Worm (Caenorhabditis elegans): ENCODE measurements around the gene rpl-11.1.
"Not testable (repeated sequence)": the region's sequence is repeated elsewhere in the genome, so short reads cannot be mapped to it uniquely, and the experiment has no call there.

rpl-11.1 gene

ce11 chrV:3570695-3571094, 15.2 kb downstream of the rpl-11.1 start, which contains the start of gene F40C5.2:
TSS of gene F40C5.2 (plus strand) at chrV:3570995.
- TF ChIP-seq flt-1 (GFP tag; IDR thresholded peaks at IDR 0.05); cog-1 (tag; optimal IDR thresholded peaks at IDR 0.05); med-1 (GFP tag; optimal IDR thresholded peaks at IDR 0.05; ENCODE audit: insufficient read depth): not testable (repeated sequence)

ce11 chrV:3564335-3564734, 21.5 kb downstream of the rpl-11.1 start, which contains the start of gene T24A6.17:
TSS of gene T24A6.17 (minus strand) at chrV:3564435.
- TF ChIP-seq ztf-23 (GFP tag; IDR thresholded peaks at IDR 0.05); ztf-29 (GFP tag; IDR thresholded peaks at IDR 0.05); med-1 (GFP tag; optimal IDR thresholded peaks at IDR 0.05; ENCODE audit: insufficient read depth): not testable (repeated sequence)

- TF ChIP-seq cog-1 (tag; optimal IDR thresholded peaks at IDR 0.05); T22C8.4 (GFP tag; IDR thresholded peaks at IDR 0.05); ztf-23 (GFP tag; IDR thresholded peaks at IDR 0.05): not testable (repeated sequence)
Observed at ce11 chrV:3562824-3563223, 23.0 kb downstream of the rpl-11.1 start, which contains the start of gene T24A6.16. TSS of gene T24A6.16 (minus strand) at chrV:3562924.

ce11 chrV:3558744-3559143, 27.1 kb downstream of the rpl-11.1 start, which contains the start of gene T24A6.1:
TSS of gene T24A6.1 (plus strand) at chrV:3559044.
- TF ChIP-seq flt-1 (GFP tag; IDR thresholded peaks at IDR 0.05); med-1 (GFP tag; optimal IDR thresholded peaks at IDR 0.05; ENCODE audit: insufficient read depth); ztf-29 (GFP tag; IDR thresholded peaks at IDR 0.05): not testable (repeated sequence)

ce11 chrV:3557422-3557821, 28.4 kb downstream of the rpl-11.1 start, which contains the start of gene grl-31:
TSS of gene grl-31 (minus strand) at chrV:3557778.
- no peak for TF ChIP-seq med-1 (GFP tag; optimal IDR thresholded peaks at IDR 0.05; ENCODE audit: insufficient read depth)
- TF ChIP-seq tab-1 (GFP tag; IDR thresholded peaks at IDR 0.05) = no peak
- TF ChIP-seq T22C8.4 (GFP tag; IDR thresholded peaks at IDR 0.05) = no peak
- no peak for TF ChIP-seq cog-1 (tag; optimal IDR thresholded peaks at IDR 0.05)
- TF ChIP-seq flt-1 (GFP tag; IDR thresholded peaks at IDR 0.05) = no peak
- no peak for TF ChIP-seq ztf-23 (GFP tag; IDR thresholded peaks at IDR 0.05)
- no peak for TF ChIP-seq klf-2 (GFP tag; conservative IDR thresholded peaks at IDR 0.05)
- TF ChIP-seq ztf-29 (GFP tag; IDR thresholded peaks at IDR 0.05) = no peak
- TF ChIP-seq ref-1 (GFP tag; conservative IDR thresholded peaks at IDR 0.05) = no peak

- TF ChIP-seq ztf-29 (GFP tag; IDR thresholded peaks at IDR 0.05) (no peak), tab-1 (GFP tag; IDR thresholded peaks at IDR 0.05) (no peak), klf-2 (GFP tag; conservative IDR thresholded peaks at IDR 0.05) (no peak), cog-1 (tag; optimal IDR thresholded peaks at IDR 0.05) (no peak), ztf-23 (GFP tag; IDR thresholded peaks at IDR 0.05) (no peak), med-1 (GFP tag; optimal IDR thresholded peaks at IDR 0.05; ENCODE audit: insufficient read depth) (no peak)
Observed at ce11 chrV:3555986-3556385, 29.9 kb downstream of the rpl-11.1 start, which contains the start of gene grl-30. TSS of gene grl-30 (plus strand) at chrV:3556286.

- TF ChIP-seq ztf-23 (GFP tag; IDR thresholded peaks at IDR 0.05) = 0 out of 2 replicates have a peak, but pooled peaks have one; percentile 19
- TF ChIP-seq ref-1 (GFP tag; conservative IDR thresholded peaks at IDR 0.05) = no peak
Observed at ce11 chrV:3554869-3555268, 31.0 kb downstream of the rpl-11.1 start, which contains the start of gene grl-29. TSS of gene grl-29 (minus strand) at chrV:3555236.

- TF ChIP-seq T22C8.4 (GFP tag; IDR thresholded peaks at IDR 0.05) (no peak), klf-2 (GFP tag; conservative IDR thresholded peaks at IDR 0.05) (no peak), med-1 (GFP tag; optimal IDR thresholded peaks at IDR 0.05; ENCODE audit: insufficient read depth) (no peak), ref-1 (GFP tag; conservative IDR thresholded peaks at IDR 0.05) (no peak), ztf-29 (GFP tag; IDR thresholded peaks at IDR 0.05) (no peak), ztf-23 (GFP tag; IDR thresholded peaks at IDR 0.05) (no peak), tab-1 (GFP tag; IDR thresholded peaks at IDR 0.05) (no peak), flt-1 (GFP tag; IDR thresholded peaks at IDR 0.05) (no peak), cog-1 (tag; optimal IDR thresholded peaks at IDR 0.05) (no peak)
Observed at ce11 chrV:3552740-3553469, 33.0 kb downstream of the rpl-11.1 start, which contains the start of gene T24A6.20. TSS of gene T24A6.20 (plus strand) at chrV:3553134.

ce11 chrV:3551765-3552164, 34.1 kb downstream of the rpl-11.1 start, which contains the start of gene grl-28:
TSS of gene grl-28 (minus strand) at chrV:3551865.
- TF ChIP-seq ztf-29 (GFP tag; IDR thresholded peaks at IDR 0.05) = no peak
- TF ChIP-seq tab-1 (GFP tag; IDR thresholded peaks at IDR 0.05) = no peak
- TF ChIP-seq cog-1 (tag; optimal IDR thresholded peaks at IDR 0.05) = no peak

ce11 chrV:3549553-3549952, 36.3 kb downstream of the rpl-11.1 start, which contains the start of gene sri-21:
TSS of gene sri-21 (plus strand) at chrV:3549853.
- TF ChIP-seq ztf-23 (GFP tag; IDR thresholded peaks at IDR 0.05) (no peak), ztf-29 (GFP tag; IDR thresholded peaks at IDR 0.05) (no peak), klf-2 (GFP tag; conservative IDR thresholded peaks at IDR 0.05) (no peak), med-1 (GFP tag; optimal IDR thresholded peaks at IDR 0.05; ENCODE audit: insufficient read depth) (no peak), cog-1 (tag; optimal IDR thresholded peaks at IDR 0.05) (no peak), tab-1 (GFP tag; IDR thresholded peaks at IDR 0.05) (no peak), T22C8.4 (GFP tag; IDR thresholded peaks at IDR 0.05) (no peak), ref-1 (GFP tag; conservative IDR thresholded peaks at IDR 0.05) (no peak), flt-1 (GFP tag; IDR thresholded peaks at IDR 0.05) (no peak)
